Worm (Caenorhabditis elegans) whole organism, late embryonic: Measurements from ENCODE around the gene M6.4.

Source experiments
- ceh-2 ChIP-seq: sonication (generic microtip); optimal IDR thresholded peaks from 2 replicates; lab custom pipeline; 2016; ENCODE audit warnings: missing genotype, missing genetic modification characterization, missing compliant biosample characterization
- ceh-48 ChIP-seq: sonication (generic microtip); optimal IDR thresholded peaks from 2 replicates; lab custom pipeline; 2016; ENCODE audit warnings: missing genetic modification characterization, inconsistent platforms, missing compliant biosample characterization
- ets-4 ChIP-seq: sonication (generic microtip); optimal IDR thresholded peaks from 2 replicates; lab custom pipeline; 2016; ENCODE audit warnings: missing genetic modification characterization, missing compliant biosample characterization
- lin-11 ChIP-seq: fragments of 200-800 bp; sonication (Bioruptor generic); optimal IDR thresholded peaks from 2 replicates; lab custom pipeline; 2018; ENCODE audit warnings: mild to moderate bottlenecking, missing genetic modification characterization, missing compliant biosample characterization
- nfya-1 ChIP-seq: sonication (generic microtip); optimal IDR thresholded peaks from 2 replicates; lab custom pipeline; 2017; ENCODE audit warnings: missing genetic modification characterization, mild to moderate bottlenecking, missing compliant biosample characterization, antibody characterized with exemption, moderate library complexity
- nhr-11 ChIP-seq: fragments of 150-350 bp; optimal IDR thresholded peaks from 2 replicates; lab custom pipeline; 2014; ENCODE audit warnings: missing biosample characterization, missing genetic modification characterization
- npax-4 ChIP-seq: sonication (generic microtip); optimal IDR thresholded peaks from 2 replicates; lab custom pipeline; 2016; ENCODE audit warnings: missing genetic modification characterization, missing compliant biosample characterization
- pqm-1 ChIP-seq: sonication (generic microtip); optimal IDR thresholded peaks from 2 replicates; lab custom pipeline; 2016; ENCODE audit warnings: missing genetic modification characterization, missing compliant biosample characterization
- pros-1 ChIP-seq: fragments of 150-350 bp; optimal IDR thresholded peaks from 2 replicates; lab custom pipeline; 2014; ENCODE audit warnings: missing biosample characterization, missing genetic modification reagents, missing genetic modification characterization
- unc-55 ChIP-seq: sonication (generic microtip); optimal IDR thresholded peaks from 2 replicates; lab custom pipeline; 2017; ENCODE audit warnings: missing biosample characterization, missing genetic modification reagents, missing genetic modification characterization
- unc-86 ChIP-seq: sonication (generic microtip); optimal IDR thresholded peaks from 2 replicates; lab custom pipeline; 2016; ENCODE audit warnings: missing genetic modification characterization, missing compliant biosample characterization

DNA sequence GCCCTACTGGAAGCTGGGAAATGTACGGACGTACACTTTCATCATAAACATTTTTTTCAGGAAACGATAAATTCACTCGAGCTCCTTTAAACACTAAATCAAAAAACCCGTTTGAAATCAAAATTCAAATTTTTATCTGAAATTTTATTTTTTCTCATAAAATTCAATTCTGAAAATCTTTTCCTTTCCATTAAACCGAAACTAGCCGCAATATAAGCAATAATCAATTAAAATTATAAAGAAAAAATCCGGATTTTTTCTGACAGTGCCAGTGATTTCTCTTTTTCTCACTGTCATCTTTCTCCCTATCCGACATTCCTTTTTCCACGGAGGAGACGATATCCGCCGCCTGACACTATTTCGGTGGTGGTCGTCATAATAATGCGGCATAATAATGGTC is 26.9 kb downstream of the M6.4 start, which contains the start of gene lpr-7:
- TF ChIP-seq unc-55 (GFP tag; lab: Kevin White, UChicago): no peak
- TF ChIP-seq pros-1: no peak
- no peak for TF ChIP-seq pqm-1
- no peak for TF ChIP-seq npax-4 (tag; lab: Kevin White, UChicago)
- TF ChIP-seq ceh-2 (tag; lab: Kevin White, UChicago): no peak
- TF ChIP-seq lin-11: no peak
- TF ChIP-seq ets-4 (tag; lab: Kevin White, UChicago): no peak
- TF ChIP-seq nfya-1 (tag; lab: Kevin White, UChicago): no peak
- TF ChIP-seq ceh-48 (tag; lab: Kevin White, UChicago): no peak
- TF ChIP-seq unc-86 (tag; lab: Kevin White, UChicago): no peak
- TF ChIP-seq nhr-11 (tag; lab: Kevin White, UChicago): no peak
